Fruit fly (Drosophila melanogaster) whole organism, embryonic: ENCODE measurements around the gene CG43755.

Source experiments
- Ada2b ChIP-seq: fragments of 200-800 bp; sonication (Bioruptor generic); IDR thresholded peaks from 2 replicates; pipeline ENCODE4 v1.3.6; 2022; ENCODE audit warnings: missing biosample characterization, missing genetic modification characterization
- CG10209 ChIP-seq: fragments of 200-800 bp; sonication (Bioruptor generic); optimal IDR thresholded peaks from 3 replicates; lab custom pipeline; 2017; ENCODE audit warnings: missing biosample characterization, mild to moderate bottlenecking, missing genetic modification characterization, missing genetic modification reagents
- CG10267 ChIP-seq: fragments of 200-800 bp; sonication (Bioruptor generic); optimal IDR thresholded peaks from 2 replicates; lab custom pipeline; 2018; ENCODE audit warnings: missing biosample characterization, mild to moderate bottlenecking, missing genetic modification characterization, moderate library complexity
- CG10321 ChIP-seq: fragments of 200-800 bp; sonication (Bioruptor generic); IDR thresholded peaks from 2 replicates; pipeline ENCODE4 v1.3.6; 2022; ENCODE audit warnings: missing biosample characterization, missing genetic modification characterization
- CG11093 ChIP-seq: fragments of 200-800 bp; sonication (Bioruptor generic); IDR thresholded peaks from 3 replicates; pipeline ENCODE4 v1.3.6; 2022; ENCODE audit warnings: missing biosample characterization, missing genetic modification characterization
- CG11504 ChIP-seq: fragments of 200-800 bp; sonication (Bioruptor generic); optimal IDR thresholded peaks from 3 replicates; lab custom pipeline; 2019; ENCODE audit warnings: missing biosample characterization, mild to moderate bottlenecking, missing genetic modification characterization, moderate library complexity
- CG11560 ChIP-seq: fragments of 200-800 bp; sonication (Bioruptor generic); IDR thresholded peaks from 3 replicates; pipeline ENCODE4 v1.3.6; 2022; ENCODE audit warnings: missing biosample characterization, missing genetic modification characterization
- CG12104 ChIP-seq: fragments of 200-800 bp; sonication (Bioruptor generic); optimal IDR thresholded peaks from 3 replicates; lab custom pipeline; 2016; ENCODE audit warnings: missing biosample characterization, missing genetic modification characterization
- CG12659 ChIP-seq: fragments of 200-800 bp; sonication (Bioruptor generic); optimal IDR thresholded peaks from 3 replicates; lab custom pipeline; 2017; ENCODE audit warnings: mild to moderate bottlenecking, missing biosample characterization, missing genetic modification reagents, missing genetic modification characterization
- CG12942 ChIP-seq: fragments of 200-800 bp; sonication (Bioruptor generic); optimal IDR thresholded peaks from 3 replicates; lab custom pipeline; 2016; ENCODE audit warnings: missing biosample characterization, missing genetic modification characterization
- CG13123 ChIP-seq: fragments of 200-800 bp; sonication (Bioruptor generic); optimal IDR thresholded peaks from 2 replicates; lab custom pipeline; 2016; ENCODE audit warnings: missing biosample characterization, missing genetic modification characterization
- CG1529 ChIP-seq: fragments of 200-800 bp; sonication (Bioruptor generic); optimal IDR thresholded peaks from 3 replicates; lab custom pipeline; 2018; ENCODE audit warnings: missing biosample characterization, missing genetic modification characterization
- CG1792 ChIP-seq: fragments of 200-800 bp; sonication (Bioruptor generic); optimal IDR thresholded peaks from 2 replicates; lab custom pipeline; 2016; ENCODE audit warnings: missing biosample characterization, missing genetic modification characterization
- CG2120 ChIP-seq: fragments of 200-800 bp; sonication (Bioruptor generic); optimal IDR thresholded peaks from 3 replicates; lab custom pipeline; 2016; ENCODE audit warnings: missing biosample characterization, missing genetic modification characterization
- CG31441 ChIP-seq: fragments of 200-800 bp; sonication (Bioruptor generic); IDR thresholded peaks from 2 replicates; pipeline ENCODE4 v1.3.6; 2022; ENCODE audit warnings: missing biosample characterization, missing genetic modification characterization
- CG33213 ChIP-seq: fragments of 200-800 bp; sonication (Bioruptor generic); optimal IDR thresholded peaks from 3 replicates; lab custom pipeline; 2016; ENCODE audit warnings: missing biosample characterization, missing genetic modification characterization
- CG3995 ChIP-seq: fragments of 200-800 bp; sonication (Bioruptor generic); optimal IDR thresholded peaks from 3 replicates; lab custom pipeline; 2016; ENCODE audit warnings: missing biosample characterization, missing genetic modification characterization
- CG5245 ChIP-seq: fragments of 200-800 bp; sonication (Bioruptor generic); optimal IDR thresholded peaks from 3 replicates; lab custom pipeline; 2016; ENCODE audit warnings: missing biosample characterization, missing genetic modification characterization
- CG6175 ChIP-seq: fragments of 200-800 bp; sonication (Bioruptor generic); IDR thresholded peaks from 3 replicates; pipeline ENCODE4 v1.3.6; 2022; ENCODE audit warnings: missing biosample characterization, missing genetic modification characterization
- CG6683 ChIP-seq: fragments of 200-800 bp; sonication (Bioruptor generic); optimal IDR thresholded peaks from 2 replicates; lab custom pipeline; 2017; ENCODE audit warnings: missing biosample characterization, mild to moderate bottlenecking, missing genetic modification characterization, missing genetic modification reagents
- CG6689 ChIP-seq: fragments of 200-800 bp; sonication (Bioruptor generic); IDR thresholded peaks from 2 replicates; pipeline ENCODE4 v1.3.6; 2022; ENCODE audit warnings: missing biosample characterization, missing genetic modification characterization
- CG6791 ChIP-seq: fragments of 200-800 bp; sonication (Bioruptor generic); IDR thresholded peaks from 3 replicates; pipeline ENCODE4 v1.3.6; 2022; ENCODE audit warnings: missing biosample characterization, missing genetic modification characterization; ENCODE audit not compliant: partially characterized antibody
- CG6813 ChIP-seq: fragments of 200-800 bp; sonication (Bioruptor generic); optimal IDR thresholded peaks from 2 replicates; lab custom pipeline; 2017; ENCODE audit warnings: missing biosample characterization, missing genetic modification characterization, mild to moderate bottlenecking, moderate library complexity, missing genetic modification reagents
- CG6854 ChIP-seq: fragments of 200-800 bp; sonication (Bioruptor generic); optimal IDR thresholded peaks from 3 replicates; lab custom pipeline; 2017; ENCODE audit warnings: missing biosample characterization, mild to moderate bottlenecking, missing genetic modification characterization
- CG8089 ChIP-seq: fragments of 200-800 bp; sonication (Bioruptor generic); optimal IDR thresholded peaks from 3 replicates; lab custom pipeline; 2016; ENCODE audit warnings: missing biosample characterization, missing genetic modification characterization
- CG9817 ChIP-seq: fragments of 200-800 bp; sonication (Bioruptor generic); optimal IDR thresholded peaks from 2 replicates; lab custom pipeline; 2018; ENCODE audit warnings: missing biosample characterization, mild to moderate bottlenecking, missing genetic modification characterization, moderate library complexity
- Dbx ChIP-seq: fragments of 200-800 bp; sonication (Bioruptor generic); IDR thresholded peaks from 3 replicates; pipeline ENCODE4 v1.3.6; 2022; ENCODE audit warnings: missing biosample characterization, missing genetic modification characterization
- Dref ChIP-seq: fragments of 200-800 bp; sonication (Bioruptor generic); IDR thresholded peaks from 2 replicates; pipeline ENCODE4 v1.3.6; 2022; ENCODE audit warnings: missing biosample characterization, missing genetic modification characterization
- HmgZ ChIP-seq: fragments of 200-800 bp; sonication (Bioruptor generic); optimal IDR thresholded peaks from 2 replicates; lab custom pipeline; 2018; ENCODE audit warnings: missing biosample characterization, mild to moderate bottlenecking, missing genetic modification characterization
- Lpt ChIP-seq: fragments of >200 bp; optimal IDR thresholded peaks from 2 replicates; lab custom pipeline; 2018; ENCODE audit warnings: missing biosample characterization, missing genetic modification characterization
- Ptx1 ChIP-seq: fragments of 200-800 bp; sonication (Bioruptor generic); IDR thresholded peaks from 2 replicates; pipeline ENCODE4 v1.3.6; 2022; ENCODE audit warnings: missing biosample characterization, missing genetic modification characterization
- Spps ChIP-seq: fragments of 200-800 bp; sonication (Bioruptor generic); optimal IDR thresholded peaks from 2 replicates; lab custom pipeline; 2018; ENCODE audit warnings: missing biosample characterization, mild to moderate bottlenecking, missing genetic modification characterization
- Xbp1 ChIP-seq: fragments of 200-800 bp; sonication (Bioruptor generic); optimal IDR thresholded peaks from 3 replicates; lab custom pipeline; 2016; ENCODE audit warnings: missing biosample characterization, mild to moderate bottlenecking, missing genetic modification characterization
- YL-1 ChIP-seq: fragments of 200-800 bp; sonication (Bioruptor generic); optimal IDR thresholded peaks from 3 replicates; lab custom pipeline; 2017; ENCODE audit warnings: missing biosample characterization, mild to moderate bottlenecking, missing genetic modification characterization
- ab ChIP-seq: fragments of 200-800 bp; sonication (Bioruptor generic); optimal IDR thresholded peaks from 2 replicates; lab custom pipeline; 2016; ENCODE audit warnings: missing biosample characterization, missing genetic modification characterization
- ac ChIP-seq: fragments of 200-800 bp; sonication (Bioruptor generic); optimal IDR thresholded peaks from 3 replicates; lab custom pipeline; 2017; ENCODE audit warnings: missing biosample characterization, mild to moderate bottlenecking, missing genetic modification characterization
- ato ChIP-seq: fragments of 200-800 bp; sonication (Bioruptor generic); IDR thresholded peaks from 2 replicates; pipeline ENCODE4 v1.3.6; 2022; ENCODE audit warnings: missing biosample characterization, missing genetic modification characterization; ENCODE audit not compliant: partially characterized antibody
- cwo ChIP-seq: fragments of 200-800 bp; sonication (Bioruptor generic); optimal IDR thresholded peaks from 3 replicates; lab custom pipeline; 2017; ENCODE audit warnings: missing biosample characterization, missing genetic modification characterization, mild to moderate bottlenecking, moderate library complexity, missing genetic modification reagents
- dati ChIP-seq: fragments of 200-800 bp; sonication (Bioruptor generic); IDR thresholded peaks from 2 replicates; pipeline ENCODE4 v1.3.6; 2022; ENCODE audit warnings: missing biosample characterization, missing genetic modification characterization
- jing ChIP-seq: fragments of 200-800 bp; sonication (Bioruptor generic); optimal IDR thresholded peaks from 2 replicates; lab custom pipeline; 2018; ENCODE audit warnings: missing biosample characterization, mild to moderate bottlenecking, missing genetic modification characterization
- nerfin-1 ChIP-seq: fragments of 200-800 bp; sonication (Bioruptor generic); optimal IDR thresholded peaks from 3 replicates; lab custom pipeline; 2019; ENCODE audit warnings: missing biosample characterization, mild to moderate bottlenecking, missing genetic modification characterization, moderate library complexity
- pb ChIP-seq: fragments of 200-800 bp; sonication (Bioruptor generic); optimal IDR thresholded peaks from 3 replicates; lab custom pipeline; 2016; ENCODE audit warnings: missing biosample characterization, missing genetic modification characterization
- pho ChIP-seq: fragments of 200-800 bp; sonication (Bioruptor generic); optimal IDR thresholded peaks from 2 replicates; lab custom pipeline; 2016; ENCODE audit warnings: missing biosample characterization, missing genetic modification characterization
- pros ChIP-seq: fragments of 200-800 bp; sonication (Bioruptor generic); optimal IDR thresholded peaks from 3 replicates; lab custom pipeline; 2019; ENCODE audit warnings: missing biosample characterization, mild to moderate bottlenecking, missing genetic modification characterization, moderate library complexity
- pzg ChIP-seq: fragments of 200-800 bp; sonication (Bioruptor generic); optimal IDR thresholded peaks from 3 replicates; lab custom pipeline; 2018; ENCODE audit warnings: missing biosample characterization, mild to moderate bottlenecking, missing genetic modification characterization, moderate library complexity
- sd ChIP-seq: fragments of 200-800 bp; sonication (Bioruptor generic); optimal IDR thresholded peaks from 3 replicates; lab custom pipeline; 2018; ENCODE audit warnings: missing biosample characterization, mild to moderate bottlenecking, missing genetic modification characterization, moderate library complexity
- tin ChIP-seq: fragments of 200-800 bp; sonication (Bioruptor generic); optimal IDR thresholded peaks from 3 replicates; lab custom pipeline; 2016; ENCODE audit warnings: missing biosample characterization, missing genetic modification characterization
- tll ChIP-seq, 2 experiments: fragments of 200-800 bp in 1 of 2; fragments of >200 bp in 1 of 2; sonication (Bioruptor generic) in 1 of 2; optimal IDR thresholded peaks; 2 replicates each; lab custom pipeline; 2017 to 2019; ENCODE audit warnings: missing biosample characterization in 2 of 2, missing genetic modification characterization in 2 of 2, mild to moderate bottlenecking in 1 of 2, moderate library complexity in 1 of 2
- zf30C ChIP-seq: fragments of 200-800 bp; sonication (Bioruptor generic); optimal IDR thresholded peaks from 3 replicates; lab custom pipeline; 2018; ENCODE audit warnings: missing biosample characterization, mild to moderate bottlenecking, missing genetic modification characterization

Gene CG43755

dm6 chr2L:294452-295362 is 34.9 kb downstream of the CG43755 start, which contains the start of the genes U2af38 and Stip1 (continued):
- TF ChIP-seq CG31441 (GFP tag; lab: Robert Waterston, UW): peak; percentile 43; the same call in 1 of the 2 replicates
- TF ChIP-seq YL-1 (GFP tag; lab: Kevin White, UChicago): peak; percentile 84
- peak; percentile 10 for TF ChIP-seq CG9817 (tag; lab: Kevin White, UChicago)
- TF ChIP-seq jing (GFP tag; lab: Kevin White, UChicago): no peak
- TF ChIP-seq CG33213 (GFP tag; lab: Kevin White, UChicago): no peak
- TF ChIP-seq sd (tag; lab: Kevin White, UChicago): peak; percentile 59
- no peak for TF ChIP-seq Lpt (GFP tag; lab: Kevin White, UChicago)
- TF ChIP-seq CG6689 (GFP tag; lab: Robert Waterston, UW): no peak
- no peak for TF ChIP-seq tll (GFP tag; optimal IDR thresholded peaks at IDR 0.05; lab: Kevin White, UChicago)
- no peak for TF ChIP-seq CG10209 (GFP tag; lab: Kevin White, UChicago)
- TF ChIP-seq CG6854: no peak
- peak; percentile 58 for TF ChIP-seq Xbp1 (GFP tag; lab: Kevin White, UChicago)
- TF ChIP-seq CG8089 (GFP tag; lab: Kevin White, UChicago): no peak
- TF ChIP-seq CG11560 (tag; lab: Robert Waterston, UW): no peak
- TF ChIP-seq Dbx (GFP tag; lab: Robert Waterston, UW): no peak
- no peak for TF ChIP-seq pros
- peak; percentile 61 for TF ChIP-seq pzg (GFP tag; lab: Kevin White, UChicago)
- TF ChIP-seq CG1792 (GFP tag; lab: Kevin White, UChicago): no peak
- peak; percentile 29 for TF ChIP-seq HmgZ (tag; lab: Kevin White, UChicago)
- TF ChIP-seq nerfin-1 (tag; lab: Kevin White, UChicago): peak; percentile 7
- no peak for TF ChIP-seq CG6683 (GFP tag; lab: Kevin White, UChicago)
- no peak for TF ChIP-seq CG11504
- no peak for TF ChIP-seq cwo (GFP tag; lab: Kevin White, UChicago)
- no peak for TF ChIP-seq CG12104 (GFP tag; lab: Kevin White, UChicago)
- peak; percentile 79 for TF ChIP-seq Dref
- no peak for TF ChIP-seq dati
- TF ChIP-seq CG5245 (GFP tag; lab: Kevin White, UChicago): no peak
- TF ChIP-seq CG10321: no peak
- no peak for TF ChIP-seq zf30C (GFP tag; lab: Kevin White, UChicago)
- TF ChIP-seq CG1529 (GFP tag; lab: Kevin White, UChicago): no peak
- TF ChIP-seq pho: no peak
- TF ChIP-seq CG6791 (GFP tag; lab: Robert Waterston, UW): peak; percentile 36; the same call in 1 of the 3 replicates
- TF ChIP-seq CG6175 (GFP tag; lab: Robert Waterston, UW): no peak
- TF ChIP-seq CG12659 (GFP tag; lab: Kevin White, UChicago): peak; percentile 37
- 0 out of 2 replicates have a peak, but pooled peaks have one; percentile 8 for TF ChIP-seq Ptx1 (GFP tag; lab: Robert Waterston, UW)
- TF ChIP-seq CG12942: no peak
- TF ChIP-seq CG2120 (GFP tag; lab: Kevin White, UChicago): peak; percentile 54
- TF ChIP-seq pb (GFP tag; lab: Kevin White, UChicago): no peak
- TF ChIP-seq ac (GFP tag; lab: Kevin White, UChicago): no peak
- TF ChIP-seq Spps (tag; lab: Kevin White, UChicago): no peak
- TF ChIP-seq CG3995: no peak
- TF ChIP-seq CG11093 (GFP tag; lab: Robert Waterston, UW): no peak
- no peak for TF ChIP-seq CG6813
- TF ChIP-seq CG10267 (tag; lab: Kevin White, UChicago): peak; percentile 85
- no peak for TF ChIP-seq Ada2b (GFP tag; lab: Robert Waterston, UW)
- no peak for TF ChIP-seq ab (GFP tag; lab: Kevin White, UChicago)
- no peak for TF ChIP-seq CG13123 (GFP tag; lab: Kevin White, UChicago)
- TF ChIP-seq ato (GFP tag; lab: Robert Waterston, UW): no peak
- TF ChIP-seq tin: peak; percentile 31
